Worm (Caenorhabditis elegans) whole organism, late embryonic: ENCODE measurements around the gene T09B9.4.

Source experiments
- C08G9.2 ChIP-seq: sonication (generic microtip); optimal IDR thresholded peaks from 2 replicates; lab custom pipeline; 2016; ENCODE audit warnings: mild to moderate bottlenecking, missing genetic modification characterization, moderate library complexity, missing compliant biosample characterization
- C38D4.7 ChIP-seq: fragments of 200-800 bp; sonication (Bioruptor generic); optimal IDR thresholded peaks from 2 replicates; lab custom pipeline; 2018; ENCODE audit warnings: mild to moderate bottlenecking, missing genetic modification characterization, moderate library complexity, missing compliant biosample characterization
- F13H6.1 ChIP-seq: sonication (generic microtip); optimal IDR thresholded peaks from 2 replicates; lab custom pipeline; 2016; ENCODE audit warnings: missing genetic modification characterization, missing compliant biosample characterization
- K02D7.2 ChIP-seq: sonication (generic microtip); optimal IDR thresholded peaks from 2 replicates; lab custom pipeline; 2017; ENCODE audit warnings: mild to moderate bottlenecking, missing genetic modification characterization, missing compliant biosample characterization
- K09A11.1 ChIP-seq: sonication (generic microtip); optimal IDR thresholded peaks from 2 replicates; lab custom pipeline; 2017; ENCODE audit warnings: antibody characterized with exemption, mild to moderate bottlenecking, missing genetic modification characterization, missing compliant biosample characterization; ENCODE audit not compliant: insufficient read depth
- T23F11.4 ChIP-seq: fragments of 200-800 bp; sonication (Bioruptor generic); optimal IDR thresholded peaks from 2 replicates; lab custom pipeline; 2018; ENCODE audit warnings: mild to moderate bottlenecking, missing genetic modification characterization, missing compliant biosample characterization
- Y22D7AL.16 ChIP-seq: sonication (generic microtip); optimal IDR thresholded peaks from 2 replicates; lab custom pipeline; 2016; ENCODE audit warnings: missing genetic modification characterization, missing compliant biosample characterization
- ceh-14 ChIP-seq: sonication (generic microtip); optimal IDR thresholded peaks from 2 replicates; lab custom pipeline; 2016; ENCODE audit warnings: missing genotype, missing genetic modification characterization, missing compliant biosample characterization
- ceh-18 ChIP-seq: sonication (generic microtip); optimal IDR thresholded peaks from 2 replicates; lab custom pipeline; 2016; ENCODE audit warnings: missing genetic modification characterization, missing compliant biosample characterization
- ceh-19 ChIP-seq: fragments of 200-800 bp; sonication (Bioruptor generic); optimal IDR thresholded peaks from 2 replicates; lab custom pipeline; 2018; ENCODE audit warnings: mild to moderate bottlenecking, missing genetic modification characterization, missing compliant biosample characterization
- ceh-22 ChIP-seq: sonication (generic microtip); optimal IDR thresholded peaks from 2 replicates; lab custom pipeline; 2017; ENCODE audit warnings: missing biosample characterization, missing genetic modification characterization
- ceh-24 ChIP-seq: sonication (generic microtip); optimal IDR thresholded peaks from 2 replicates; lab custom pipeline; 2016; ENCODE audit warnings: mild to moderate bottlenecking, missing genetic modification characterization, missing compliant biosample characterization
- ceh-30 ChIP-seq: fragments of 150-350 bp; optimal IDR thresholded peaks from 2 replicates; lab custom pipeline; 2014; ENCODE audit warnings: missing biosample characterization, missing genetic modification characterization
- ceh-31 ChIP-seq: sonication (generic microtip); optimal IDR thresholded peaks from 2 replicates; lab custom pipeline; 2016; ENCODE audit warnings: missing genetic modification characterization, missing compliant biosample characterization
- ceh-34 ChIP-seq: sonication (generic microtip); optimal IDR thresholded peaks from 2 replicates; lab custom pipeline; 2016; ENCODE audit warnings: mild to moderate bottlenecking, missing genetic modification characterization, missing compliant biosample characterization
- ceh-45 ChIP-seq: fragments of 200-800 bp; sonication (Bioruptor generic); IDR thresholded peaks from 2 replicates; pipeline ENCODE4 v1.3.6; 2022; ENCODE audit warnings: missing genetic modification reagents, missing genetic modification characterization, missing compliant biosample characterization
- ceh-6 ChIP-seq: fragments of 200-800 bp; sonication (Bioruptor generic); optimal IDR thresholded peaks from 2 replicates; lab custom pipeline; 2018; ENCODE audit warnings: mild to moderate bottlenecking, missing genetic modification characterization, missing compliant biosample characterization
- che-1 ChIP-seq: sonication (generic microtip); optimal IDR thresholded peaks from 2 replicates; lab custom pipeline; 2016; ENCODE audit warnings: mild to moderate bottlenecking, missing genetic modification characterization, missing compliant biosample characterization
- dmd-4 ChIP-seq: sonication (generic microtip); optimal IDR thresholded peaks from 2 replicates; lab custom pipeline; 2016; ENCODE audit warnings: borderline replicate concordance, missing genetic modification characterization, missing compliant biosample characterization
- elt-4 ChIP-seq: sonication (generic microtip); optimal IDR thresholded peaks from 2 replicates; lab custom pipeline; 2016; ENCODE audit warnings: missing genetic modification characterization, missing compliant biosample characterization
- ets-4 ChIP-seq: sonication (generic microtip); optimal IDR thresholded peaks from 2 replicates; lab custom pipeline; 2016; ENCODE audit warnings: missing genetic modification characterization, missing compliant biosample characterization
- fax-1 ChIP-seq: sonication (generic microtip); optimal IDR thresholded peaks from 2 replicates; lab custom pipeline; 2016; ENCODE audit warnings: missing genotype, missing genetic modification characterization, missing compliant biosample characterization
- fkh-10 ChIP-seq: fragments of 150-350 bp; optimal IDR thresholded peaks from 2 replicates; lab custom pipeline; 2014; ENCODE audit warnings: missing biosample characterization, missing genetic modification reagents, missing genetic modification characterization
- hlh-13 ChIP-seq: fragments of 200-800 bp; sonication (Bioruptor generic); optimal IDR thresholded peaks from 2 replicates; lab custom pipeline; 2018; ENCODE audit warnings: mild to moderate bottlenecking, missing genetic modification characterization, missing compliant biosample characterization
- hlh-15 ChIP-seq: sonication (generic microtip); optimal IDR thresholded peaks from 2 replicates; lab custom pipeline; 2016; ENCODE audit warnings: missing genetic modification characterization, missing compliant biosample characterization
- hlh-30 ChIP-seq: sonication (generic microtip); optimal IDR thresholded peaks from 2 replicates; lab custom pipeline; 2017; ENCODE audit warnings: antibody characterized with exemption, missing genetic modification characterization, missing compliant biosample characterization; ENCODE audit not compliant: insufficient read depth
- hlh-6 ChIP-seq: sonication (generic microtip); optimal IDR thresholded peaks from 2 replicates; lab custom pipeline; 2016; ENCODE audit warnings: missing genotype, missing genetic modification characterization, missing compliant biosample characterization
- nfya-1 ChIP-seq: sonication (generic microtip); optimal IDR thresholded peaks from 2 replicates; lab custom pipeline; 2017; ENCODE audit warnings: missing genetic modification characterization, mild to moderate bottlenecking, missing compliant biosample characterization, antibody characterized with exemption, moderate library complexity
- nhr-11 ChIP-seq: fragments of 150-350 bp; optimal IDR thresholded peaks from 2 replicates; lab custom pipeline; 2014; ENCODE audit warnings: missing biosample characterization, missing genetic modification characterization
- npax-4 ChIP-seq: sonication (generic microtip); optimal IDR thresholded peaks from 2 replicates; lab custom pipeline; 2016; ENCODE audit warnings: missing genetic modification characterization, missing compliant biosample characterization
- odd-2 ChIP-seq: sonication (generic microtip); optimal IDR thresholded peaks from 2 replicates; lab custom pipeline; 2017; ENCODE audit warnings: antibody characterized with exemption, mild to moderate bottlenecking, missing genetic modification characterization, missing compliant biosample characterization
- pag-3 ChIP-seq: sonication (generic microtip); optimal IDR thresholded peaks from 2 replicates; lab custom pipeline; 2016; ENCODE audit warnings: missing compliant biosample characterization, missing genetic modification characterization, borderline replicate concordance
- pat-9 ChIP-seq: fragments of 200-800 bp; sonication (Bioruptor generic); optimal IDR thresholded peaks from 2 replicates; lab custom pipeline; 2018; ENCODE audit warnings: mild to moderate bottlenecking, missing genetic modification characterization, moderate library complexity, missing compliant biosample characterization
- pqm-1 ChIP-seq: sonication (generic microtip); optimal IDR thresholded peaks from 2 replicates; lab custom pipeline; 2016; ENCODE audit warnings: missing genetic modification characterization, missing compliant biosample characterization
- ref-2 ChIP-seq: sonication (generic microtip); optimal IDR thresholded peaks from 2 replicates; lab custom pipeline; 2016; ENCODE audit warnings: missing genetic modification characterization, missing compliant biosample characterization
- sdc-2 ChIP-seq: sonication (generic microtip); optimal IDR thresholded peaks from 2 replicates; lab custom pipeline; 2016; ENCODE audit warnings: missing genotype, missing genetic modification characterization, missing compliant biosample characterization
- sox-4 ChIP-seq: sonication (generic microtip); optimal IDR thresholded peaks from 2 replicates; lab custom pipeline; 2017; ENCODE audit warnings: mild to moderate bottlenecking, missing genetic modification characterization, inconsistent platforms, missing compliant biosample characterization
- syd-9 ChIP-seq: sonication (generic microtip); optimal IDR thresholded peaks from 2 replicates; lab custom pipeline; 2016; ENCODE audit warnings: mild to moderate bottlenecking, missing genetic modification characterization, moderate library complexity, missing compliant biosample characterization
- tbx-2 ChIP-seq: sonication (generic microtip); optimal IDR thresholded peaks from 2 replicates; lab custom pipeline; 2016; ENCODE audit warnings: missing genetic modification characterization, missing compliant biosample characterization
- tbx-7 ChIP-seq: sonication (generic microtip); optimal IDR thresholded peaks from 2 replicates; lab custom pipeline; 2016; ENCODE audit warnings: missing genotype, missing genetic modification characterization, missing compliant biosample characterization
- ttx-3 ChIP-seq: sonication (generic microtip); optimal IDR thresholded peaks from 2 replicates; lab custom pipeline; 2016; ENCODE audit warnings: missing genetic modification reagents, missing genetic modification characterization, missing compliant biosample characterization
- unc-42 ChIP-seq: sonication (generic microtip); optimal IDR thresholded peaks from 2 replicates; lab custom pipeline; 2016; ENCODE audit warnings: missing genotype, missing genetic modification characterization, missing compliant biosample characterization
- unc-55 ChIP-seq: sonication (generic microtip); optimal IDR thresholded peaks from 2 replicates; lab custom pipeline; 2017; ENCODE audit warnings: missing biosample characterization, missing genetic modification reagents, missing genetic modification characterization

Gene T09B9.4

ce11 chrX:9743513-9743914 lies 30.6 kb downstream of the T09B9.4 start (continued):
- TF ChIP-seq npax-4 (tag; lab: Kevin White, UChicago) (peak; percentile 95), C38D4.7 (GFP tag; lab: Kevin White, UChicago) (peak; percentile 95), ref-2 (peak; percentile 96), tbx-2 (tag; lab: Kevin White, UChicago) (peak; percentile 95), K09A11.1 (peak; percentile 93), ceh-18 (tag; lab: Kevin White, UChicago) (peak; percentile 96), odd-2 (tag; lab: Kevin White, UChicago) (peak; percentile 82), ttx-3 (tag; lab: Kevin White, UChicago) (peak; percentile 95), T23F11.4 (peak; percentile 92), ets-4 (tag; lab: Kevin White, UChicago) (peak; percentile 80), ceh-6 (GFP tag; lab: Kevin White, UChicago) (peak; percentile 93), ceh-45 (GFP tag; lab: Robert Waterston, UW) (peak; percentile 98), ceh-30 (tag; lab: Kevin White, UChicago) (peak; percentile 73), pat-9 (peak; percentile 97), ceh-31 (peak; percentile 89)

ce11 chrX:9742058-9742457 lies 32.1 kb downstream of the T09B9.4 start:
- TF ChIP-seq pag-3 (tag; lab: Kevin White, UChicago) (no peak), pqm-1 (tag; lab: Kevin White, UChicago) (no peak), hlh-15 (no peak), npax-4 (tag; lab: Kevin White, UChicago) (no peak), elt-4 (tag; lab: Kevin White, UChicago) (no peak), pat-9 (no peak), fax-1 (tag; lab: Kevin White, UChicago) (no peak), ceh-22 (tag; lab: Kevin White, UChicago) (no peak), nhr-11 (no peak), hlh-30 (tag; lab: Kevin White, UChicago) (no peak)

ce11 chrX:9737730-9738129 lies 36.4 kb downstream of the T09B9.4 start, which contains the start of gene F15G9.5:
Gene F15G9.5, minus strand, starts transcription at chrX:9737888.
- TF ChIP-seq unc-42 (tag; lab: Kevin White, UChicago) (peak; percentile 35), C08G9.2 (tag; lab: Kevin White, UChicago) (peak; percentile 30), ref-2 (peak; percentile 35), ceh-31 (peak; percentile 52), dmd-4 (no peak), ceh-24 (no peak), tbx-2 (tag; lab: Kevin White, UChicago) (peak; percentile 39), K02D7.2 (tag; lab: Kevin White, UChicago) (no peak), tbx-7 (tag; lab: Kevin White, UChicago) (no peak), fkh-10 (no peak), sox-4 (no peak), F13H6.1 (tag; lab: Kevin White, UChicago) (peak; percentile 0), ceh-18 (tag; lab: Kevin White, UChicago) (peak; percentile 69), hlh-6 (tag; lab: Kevin White, UChicago) (peak; percentile 65), syd-9 (peak; percentile 11), unc-55 (GFP tag; lab: Kevin White, UChicago) (peak; percentile 0), sdc-2 (peak; percentile 29), nfya-1 (peak; percentile 12), ceh-19 (GFP tag; lab: Kevin White, UChicago) (peak; percentile 50), che-1 (no peak), Y22D7AL.16 (tag; lab: Kevin White, UChicago) (no peak), ceh-34 (tag; lab: Kevin White, UChicago) (peak; percentile 63), hlh-13 (GFP tag; lab: Kevin White, UChicago) (no peak), ceh-14 (tag; lab: Kevin White, UChicago) (peak; percentile 45)
